Fruit fly (Drosophila melanogaster) whole organism, wandering third instar larva: ENCODE results near the gene CG7988.

Experiments
- Dfd ChIP-seq: fragments of >200 bp; optimal IDR thresholded peaks from 2 replicates; lab custom pipeline; 2017; ENCODE audit warnings: missing biosample characterization, missing genetic modification characterization
- N ChIP-seq: fragments of >200 bp; optimal IDR thresholded peaks from 2 replicates; lab custom pipeline; 2018; ENCODE audit warnings: missing biosample characterization, missing external identifiers, missing genetic modification characterization
- foxo ChIP-seq, 2 experiments: fragments of 200-800 bp; sonication (Bioruptor generic); optimal IDR thresholded peaks; 2 replicates in 1 of 2; 3 replicates in 1 of 2; lab custom pipeline; 2016 to 2017; ENCODE audit warnings: missing biosample characterization in 2 of 2, missing genetic modification characterization in 2 of 2
- rgr ChIP-seq: fragments of 200-800 bp; sonication (Bioruptor generic); optimal IDR thresholded peaks from 3 replicates; lab custom pipeline; 2016; ENCODE audit warnings: missing biosample characterization, mild to moderate bottlenecking, missing genetic modification characterization

Gene CG7988

dm6 chr3R:18267489-18267888, 47.2 kb downstream of the CG7988 start, which contains the start of gene CG18599:
TSS of gene CG18599 (plus strand) at chr3R:18267789.
- TF ChIP-seq N (GFP tag; lab: Kevin White, UChicago), result no peak
- TF ChIP-seq rgr (GFP tag; lab: Kevin White, UChicago), result no peak

- TF ChIP-seq foxo (GFP tag; optimal IDR thresholded peaks at IDR 0.05; lab: Kevin White, UChicago), result no peak
- peak; percentile 89 for TF ChIP-seq Dfd (GFP tag; lab: Kevin White, UChicago)
Observed at dm6 chr3R:18269744-18270348, 49.5 kb downstream of the CG7988 start.
